Worm (Caenorhabditis elegans): ENCODE data around the gene his-64.

ce11 chrIV:11363806-11364562 is 42.9 kb upstream of the his-64 start:
- TF ChIP-seq nhr-111 (GFP tag; optimal IDR thresholded peaks at IDR 0.05): no peak
- TF ChIP-seq unc-62 (GFP tag; optimal IDR thresholded peaks at IDR 0.05 in 1 of 2): peak in 1 of 2 experiments; percentile 61
- TF ChIP-seq unc-62 (tag; optimal IDR thresholded peaks at IDR 0.05): no peak
- no peak for TF ChIP-seq ceh-62 (tag; optimal IDR thresholded peaks at IDR 0.05)
- no peak for TF ChIP-seq ZK546.5 (tag; optimal IDR thresholded peaks at IDR 0.05)
- TF ChIP-seq nhr-42 (GFP tag; IDR thresholded peaks at IDR 0.05): no peak
- TF ChIP-seq lin-39 (tag; optimal IDR thresholded peaks at IDR 0.05): no peak
- TF ChIP-seq lin-29 (GFP tag; IDR thresholded peaks at IDR 0.05): no peak
- no peak for TF ChIP-seq set-16 (GFP tag; IDR thresholded peaks at IDR 0.05)
- no peak for TF ChIP-seq php-3 (GFP tag; IDR thresholded peaks at IDR 0.05)
- no peak for TF ChIP-seq spr-1 (tag; optimal IDR thresholded peaks at IDR 0.05)
- TF ChIP-seq mep-1 (tag; optimal IDR thresholded peaks at IDR 0.05): peak; percentile 40
- no peak for TF ChIP-seq daf-19 (GFP tag; conservative IDR thresholded peaks at IDR 0.05)
- no peak for TF ChIP-seq fos-1 (tag; optimal IDR thresholded peaks at IDR 0.05)

Data from whole organism, L4 larva.